Worm (Caenorhabditis elegans) whole organism, young adult: ENCODE results near the gene C05D12.3.

Source experiments
- rcor-1 ChIP-seq: fragments of 200-800 bp; sonication (Bioruptor generic); IDR thresholded peaks from 2 replicates; pipeline ENCODE4 v1.3.6; 2022; ENCODE audit warnings: missing genetic modification reagents, missing genetic modification characterization, missing compliant biosample characterization
- snpc-4 ChIP-seq, 5 experiments: fragments of 150-350 bp in 1 of 5; sonication (generic microtip) in 4 of 5; optimal IDR thresholded peaks; 2 replicates each; lab custom pipeline; 2014 to 2018; ENCODE audit warnings: missing genetic modification characterization in 5 of 5, missing biosample characterization in 3 of 5, antibody characterized with exemption in 2 of 5, mild to moderate bottlenecking in 2 of 5, missing compliant biosample characterization in 2 of 5, missing genotype in 2 of 5, moderate library complexity in 2 of 5, missing genetic modification reagents in 1 of 5
- zfh-2 ChIP-seq: fragments of 200-800 bp; sonication (Bioruptor generic); conservative IDR thresholded peaks from 2 replicates; pipeline ENCODE4 v1.3.6; 2022; ENCODE audit warnings: missing genetic modification reagents, missing genetic modification characterization, missing compliant biosample characterization

DNA sequence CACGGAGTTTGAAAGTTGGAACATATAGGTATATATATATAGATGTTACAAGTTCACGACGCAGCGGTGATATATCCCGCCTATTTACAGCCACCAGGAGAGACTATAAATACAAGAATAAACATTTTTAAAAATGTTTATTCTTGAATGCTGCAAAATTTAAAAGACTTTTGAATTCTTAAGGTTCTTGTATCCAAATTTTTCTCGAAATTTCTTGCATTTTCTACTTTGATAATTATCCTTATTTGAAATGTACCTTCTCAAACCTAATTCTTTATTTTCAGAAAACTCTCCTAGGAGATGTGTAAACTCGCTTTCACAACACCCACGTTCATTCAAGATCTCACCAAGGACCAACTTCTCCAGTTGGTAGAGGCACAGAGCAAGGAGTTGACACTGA is 6.5 kb downstream of the C05D12.3 start, which contains the start of gene C05D12.4:
- TF ChIP-seq zfh-2 (no peak), snpc-4 (GFP tag; optimal IDR thresholded peaks at IDR 0.05; lab: Kevin White, UChicago) (no peak), snpc-4 (tag; optimal IDR thresholded peaks at IDR 0.05; lab: Kevin White, UChicago) (no peak), rcor-1 (no peak)
